Worm (Caenorhabditis elegans): ENCODE data around the gene ZK697.1.

DNA sequence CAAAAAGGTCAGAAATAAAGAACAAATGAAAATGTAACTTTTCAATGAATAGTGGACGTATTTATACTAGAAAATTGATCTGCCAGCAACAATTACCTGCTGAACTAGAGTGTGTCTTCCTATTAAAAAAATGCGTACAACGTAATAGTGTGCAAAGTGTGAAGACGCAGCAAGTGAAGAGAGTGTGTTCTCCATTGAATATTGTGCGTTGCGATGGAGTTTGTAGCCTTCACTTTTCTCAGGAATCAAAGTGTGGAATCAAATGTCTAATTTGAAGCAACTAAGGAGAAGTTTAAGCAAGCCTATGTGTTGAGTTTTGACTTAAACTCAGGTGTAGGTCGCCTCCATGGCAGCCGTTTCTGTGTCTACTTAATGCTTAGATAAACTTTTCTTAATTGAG, 20.7 kb upstream of the ZK697.1 start, which contains the start of gene gst-21:
- no peak for TF ChIP-seq dao-5 (tag; optimal IDR thresholded peaks at IDR 0.05)
- TF ChIP-seq him-1 (tag; optimal IDR thresholded peaks at IDR 0.05) = no peak

Data from whole organism, L4/young adult.